Worm (Caenorhabditis elegans) whole organism, early embryonic: ENCODE measurements around the gene damt-1.

Experiments used
- B0310.2 ChIP-seq: sonication (generic microtip); optimal IDR thresholded peaks from 2 replicates; lab custom pipeline; 2016; ENCODE audit warnings: mild to moderate bottlenecking, missing genetic modification characterization, missing compliant biosample characterization
- ama-1 ChIP-seq: fragments of 150-350 bp; optimal IDR thresholded peaks from 2 replicates; lab custom pipeline; 2014
- hmbx-1 ChIP-seq: sonication (generic microtip); optimal IDR thresholded peaks from 2 replicates; lab custom pipeline; 2016; ENCODE audit warnings: mild to moderate bottlenecking, missing genetic modification characterization, missing compliant biosample characterization
- scrt-1 ChIP-seq: fragments of 200-800 bp; sonication (Bioruptor generic); IDR thresholded peaks from 2 replicates; pipeline ENCODE4 v1.3.6; 2022; ENCODE audit warnings: missing genetic modification characterization, missing compliant biosample characterization

DNA sequence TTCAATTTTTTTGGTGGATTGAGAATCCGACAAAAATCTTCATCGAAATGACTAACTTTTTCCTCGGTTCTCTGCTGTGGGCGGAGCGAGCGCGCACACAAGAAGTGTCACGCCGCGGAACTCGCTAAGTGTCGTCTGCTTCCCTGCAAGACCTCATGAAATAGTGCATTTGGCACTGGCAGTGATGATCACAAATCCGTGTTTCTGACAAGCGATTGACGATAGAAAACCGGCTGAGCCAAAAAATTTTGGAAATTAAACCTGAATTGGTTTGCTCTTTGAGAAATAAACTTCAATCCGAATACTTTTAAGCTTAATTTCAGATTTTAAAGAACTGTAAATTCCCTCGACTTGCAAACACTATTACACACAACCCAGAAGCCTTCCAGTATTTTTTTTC is 18.5 kb upstream of the damt-1 start:
- TF ChIP-seq scrt-1 = no peak
- peak; percentile 70 for TF ChIP-seq ama-1 (lab: Kevin White, UChicago)
- no peak for TF ChIP-seq hmbx-1
- no peak for TF ChIP-seq B0310.2 (tag; lab: Kevin White, UChicago)
